Fruit fly (Drosophila melanogaster): ENCODE measurements around the gene Ac3.

- TF ChIP-seq ttk (optimal IDR thresholded peaks at IDR 0.05) (no peak), insv (optimal IDR thresholded peaks at IDR 0.05) (no peak)
Observed at dm6 chr2L:21648769-21649168, 16.4 kb downstream of the Ac3 start.

All from Kc167 (cell line).